Fruit fly (Drosophila melanogaster) whole organism, embryonic: Measurements from ENCODE around the gene Clc.
A peak's percentile ranks its signal among the peaks of the same experiment; 100 is the strongest.

ENCODE experiments used
- Abd-B ChIP-seq: fragments of 200-800 bp; sonication (Bioruptor generic); optimal IDR thresholded peaks from 2 replicates; lab custom pipeline; 2018; ENCODE audit warnings: missing biosample characterization, mild to moderate bottlenecking, missing genetic modification characterization, moderate library complexity
- Atf-2 ChIP-seq: fragments of 200-800 bp; sonication (Bioruptor generic); optimal IDR thresholded peaks from 2 replicates; lab custom pipeline; 2016; ENCODE audit warnings: missing biosample characterization, missing genetic modification characterization
- CG15011 ChIP-seq: fragments of 200-800 bp; sonication (Bioruptor generic); optimal IDR thresholded peaks from 3 replicates; lab custom pipeline; 2018; ENCODE audit warnings: missing biosample characterization, mild to moderate bottlenecking, missing genetic modification characterization
- CG2202 ChIP-seq: fragments of 200-800 bp; sonication (Bioruptor generic); optimal IDR thresholded peaks from 2 replicates; lab custom pipeline; 2018; ENCODE audit warnings: missing biosample characterization, mild to moderate bottlenecking, missing genetic modification characterization
- CG34224 ChIP-seq: fragments of 200-800 bp; sonication (Bioruptor generic); IDR thresholded peaks from 3 replicates; pipeline ENCODE4 v1.3.6; 2022; ENCODE audit warnings: missing biosample characterization, missing genetic modification characterization; ENCODE audit not compliant: partially characterized antibody
- CG3726 ChIP-seq: fragments of 200-800 bp; sonication (Bioruptor generic); IDR thresholded peaks from 3 replicates; pipeline ENCODE4, ENCODE4 v1.3.6; 2022; ENCODE audit warnings: missing biosample characterization, missing genetic modification characterization
- CG4328 ChIP-seq: fragments of 200-800 bp; sonication (Bioruptor generic); optimal IDR thresholded peaks from 3 replicates; lab custom pipeline; 2017; ENCODE audit warnings: missing biosample characterization, missing genetic modification reagents, missing genetic modification characterization
- CG4854 ChIP-seq: fragments of 200-800 bp; sonication (Bioruptor generic); optimal IDR thresholded peaks from 2 replicates; lab custom pipeline; 2016; ENCODE audit warnings: missing biosample characterization, missing genetic modification characterization, inconsistent platforms
- CG6689 ChIP-seq: fragments of 200-800 bp; sonication (Bioruptor generic); IDR thresholded peaks from 2 replicates; pipeline ENCODE4 v1.3.6; 2022; ENCODE audit warnings: missing biosample characterization, missing genetic modification characterization
- CG7786 ChIP-seq: fragments of 200-800 bp; sonication (Bioruptor generic); optimal IDR thresholded peaks from 2 replicates; lab custom pipeline; 2016; ENCODE audit warnings: missing biosample characterization, missing genetic modification characterization
- CG7987 ChIP-seq: fragments of 200-800 bp; sonication (Bioruptor generic); optimal IDR thresholded peaks from 2 replicates; lab custom pipeline; 2018; ENCODE audit warnings: missing biosample characterization, mild to moderate bottlenecking, missing genetic modification characterization, moderate library complexity
- CG8359 ChIP-seq: fragments of 200-800 bp; sonication (Bioruptor generic); optimal IDR thresholded peaks from 2 replicates; lab custom pipeline; 2017; ENCODE audit warnings: missing biosample characterization, mild to moderate bottlenecking, missing genetic modification characterization, borderline replicate concordance
- CG8944 ChIP-seq: fragments of 200-800 bp; sonication (Bioruptor generic); optimal IDR thresholded peaks from 3 replicates; lab custom pipeline; 2016; ENCODE audit warnings: missing biosample characterization, missing genetic modification characterization
- Camta ChIP-seq: fragments of 200-800 bp; sonication (Bioruptor generic); optimal IDR thresholded peaks from 2 replicates; lab custom pipeline; 2016; ENCODE audit warnings: missing biosample characterization, missing genetic modification characterization
- D19B ChIP-seq: fragments of 200-800 bp; sonication (Bioruptor generic); optimal IDR thresholded peaks from 2 replicates; lab custom pipeline; 2017; ENCODE audit warnings: missing biosample characterization, mild to moderate bottlenecking, missing genetic modification characterization
- Deaf1 ChIP-seq: fragments of 200-800 bp; optimal IDR thresholded peaks from 3 replicates; lab custom pipeline; 2019; ENCODE audit warnings: missing biosample characterization, mild to moderate bottlenecking, missing genetic modification characterization, moderate library complexity
- Dll ChIP-seq: fragments of 200-800 bp; sonication (Bioruptor generic); IDR thresholded peaks from 4 replicates; pipeline ENCODE4 v1.3.6; 2022; ENCODE audit warnings: missing biosample characterization, missing genetic modification characterization; ENCODE audit not compliant: partially characterized antibody
- HLH3B ChIP-seq: fragments of 200-800 bp; sonication (Bioruptor generic); IDR thresholded peaks from 2 replicates; pipeline ENCODE4 v1.3.6; 2022; ENCODE audit warnings: missing biosample characterization, missing genetic modification characterization
- Hand ChIP-seq: fragments of 200-800 bp; sonication (Bioruptor generic); optimal IDR thresholded peaks from 2 replicates; lab custom pipeline; 2017; ENCODE audit warnings: mild to moderate bottlenecking, missing biosample characterization, missing genetic modification reagents, missing genetic modification characterization
- Hmr ChIP-seq: fragments of 200-800 bp; sonication (Bioruptor generic); optimal IDR thresholded peaks from 3 replicates; lab custom pipeline; 2017; ENCODE audit warnings: mild to moderate bottlenecking, missing biosample characterization, missing genetic modification reagents, missing genetic modification characterization
- Hmx ChIP-seq: fragments of 200-800 bp; sonication (Bioruptor generic); optimal IDR thresholded peaks from 2 replicates; lab custom pipeline; 2016; ENCODE audit warnings: missing biosample characterization, missing genetic modification characterization
- Jarid2 ChIP-seq: fragments of 200-800 bp; sonication (Bioruptor generic); optimal IDR thresholded peaks from 3 replicates; lab custom pipeline; 2017; ENCODE audit warnings: mild to moderate bottlenecking, missing biosample characterization, missing genetic modification reagents, missing genetic modification characterization
- Kr ChIP-seq: fragments of 200-800 bp; sonication (Bioruptor generic); optimal IDR thresholded peaks from 2 replicates; lab custom pipeline; 2017; ENCODE audit warnings: missing biosample characterization, mild to moderate bottlenecking, missing genetic modification characterization
- Nf-YA ChIP-seq: fragments of 200-800 bp; sonication (Bioruptor generic); IDR thresholded peaks from 2 replicates; pipeline ENCODE4 v1.3.6; 2022; ENCODE audit warnings: missing biosample characterization, missing genetic modification characterization
- Optix ChIP-seq: fragments of 200-800 bp; sonication (Bioruptor generic); IDR thresholded peaks from 3 replicates; pipeline ENCODE4 v1.3.6; 2022; ENCODE audit warnings: missing biosample characterization, missing genetic modification characterization
- Ravus ChIP-seq: fragments of 200-800 bp; sonication (Bioruptor generic); IDR thresholded peaks from 2 replicates; pipeline ENCODE4 v1.3.6; 2022; ENCODE audit warnings: missing biosample characterization, missing genetic modification characterization
- Six4 ChIP-seq: fragments of 200-800 bp; sonication (Bioruptor generic); optimal IDR thresholded peaks from 2 replicates; lab custom pipeline; 2016; ENCODE audit warnings: missing biosample characterization, missing genetic modification characterization
- Stat92E ChIP-seq, 3 experiments: fragments of >200 bp in 2 of 3; fragments of 200-800 bp in 1 of 3; sonication (Bioruptor generic) in 1 of 3; optimal IDR thresholded peaks; 2 replicates each; lab custom pipeline; 2017 to 2019; ENCODE audit warnings: missing biosample characterization in 3 of 3, missing genetic modification characterization in 3 of 3, mild to moderate bottlenecking in 1 of 3, moderate library complexity in 1 of 3
- Taf1 ChIP-seq: fragments of 200-800 bp; sonication (Bioruptor generic); IDR thresholded peaks from 2 replicates; pipeline ENCODE4 v1.3.6; 2022; ENCODE audit warnings: missing biosample characterization, missing genetic modification characterization
- chif ChIP-seq, 2 experiments: fragments of 200-800 bp; sonication (Bioruptor generic); optimal IDR thresholded peaks; 3 replicates each; lab custom pipeline; 2016; ENCODE audit warnings: missing biosample characterization in 2 of 2, missing genetic modification characterization in 2 of 2
- crc ChIP-seq: fragments of 200-800 bp; sonication (Bioruptor generic); optimal IDR thresholded peaks from 2 replicates; lab custom pipeline; 2016; ENCODE audit warnings: missing biosample characterization, missing genetic modification characterization
- dan ChIP-seq: fragments of 200-800 bp; sonication (Bioruptor generic); IDR thresholded peaks from 2 replicates; pipeline ENCODE4 v1.3.6; 2022; ENCODE audit warnings: missing biosample characterization, missing genetic modification characterization
- eyg ChIP-seq: fragments of 200-800 bp; sonication (Bioruptor generic); optimal IDR thresholded peaks from 3 replicates; lab custom pipeline; 2016; ENCODE audit warnings: missing biosample characterization, missing genetic modification characterization
- fd3F ChIP-seq: fragments of 200-800 bp; sonication (Bioruptor generic); optimal IDR thresholded peaks from 2 replicates; lab custom pipeline; 2018; ENCODE audit warnings: missing biosample characterization, mild to moderate bottlenecking, missing genetic modification characterization, moderate library complexity
- gfzf ChIP-seq: fragments of 200-800 bp; sonication (Bioruptor generic); optimal IDR thresholded peaks from 2 replicates; lab custom pipeline; 2016; ENCODE audit warnings: missing biosample characterization, mild to moderate bottlenecking, missing genetic modification characterization, moderate library complexity
- gt ChIP-seq: fragments of 200-800 bp; sonication (Bioruptor generic); IDR thresholded peaks from 2 replicates; pipeline ENCODE4 v1.3.6; 2022; ENCODE audit warnings: missing biosample characterization, missing genetic modification characterization
- ham ChIP-seq: fragments of 200-800 bp; sonication (Bioruptor generic); IDR thresholded peaks from 2 replicates; pipeline ENCODE4 v1.3.6; 2022; ENCODE audit warnings: missing biosample characterization, missing genetic modification characterization
- lab ChIP-seq: fragments of 200-800 bp; sonication (Bioruptor generic); optimal IDR thresholded peaks from 3 replicates; lab custom pipeline; 2017; ENCODE audit warnings: missing biosample characterization, missing genetic modification characterization, mild to moderate bottlenecking, moderate library complexity, missing genetic modification reagents
- luna ChIP-seq: fragments of 200-800 bp; sonication (Bioruptor generic); optimal IDR thresholded peaks from 2 replicates; lab custom pipeline; 2016; ENCODE audit warnings: missing biosample characterization, missing genetic modification characterization
- pan ChIP-seq, 4 experiments: fragments of >200 bp in 3 of 4; fragments of 200-800 bp in 1 of 4; sonication (Bioruptor generic) in 1 of 4; optimal IDR thresholded peaks in 3 of 4; IDR thresholded peaks in 1 of 4; 2 replicates each; pipeline versions ENCODE4 v1.3.6 to Lab custom; 2017 to 2022; ENCODE audit warnings: missing biosample characterization in 2 of 4, missing genetic modification characterization in 2 of 4, mixed read lengths in 1 of 4
- pita ChIP-seq: fragments of 200-800 bp; sonication (Bioruptor generic); optimal IDR thresholded peaks from 2 replicates; lab custom pipeline; 2017; ENCODE audit warnings: missing biosample characterization, mild to moderate bottlenecking, missing genetic modification characterization
- pros ChIP-seq: fragments of 200-800 bp; sonication (Bioruptor generic); optimal IDR thresholded peaks from 3 replicates; lab custom pipeline; 2019; ENCODE audit warnings: missing biosample characterization, mild to moderate bottlenecking, missing genetic modification characterization, moderate library complexity
- pum ChIP-seq: fragments of 200-800 bp; sonication (Bioruptor generic); optimal IDR thresholded peaks from 2 replicates; lab custom pipeline; 2016; ENCODE audit warnings: missing biosample characterization, missing genetic modification characterization
- sqz ChIP-seq: fragments of 200-800 bp; sonication (Bioruptor generic); optimal IDR thresholded peaks from 3 replicates; lab custom pipeline; 2018; ENCODE audit warnings: missing biosample characterization, mild to moderate bottlenecking, missing genetic modification characterization
- sr ChIP-seq: fragments of 200-800 bp; sonication (Bioruptor generic); IDR thresholded peaks from 3 replicates; pipeline ENCODE4 v1.3.6; 2022; ENCODE audit warnings: missing biosample characterization, missing genetic modification characterization
- sug ChIP-seq: fragments of 200-800 bp; optimal IDR thresholded peaks from 2 replicates; lab custom pipeline; 2019; ENCODE audit warnings: missing biosample characterization, mild to moderate bottlenecking, missing genetic modification characterization, moderate library complexity
- zf30C ChIP-seq: fragments of 200-800 bp; sonication (Bioruptor generic); optimal IDR thresholded peaks from 3 replicates; lab custom pipeline; 2018; ENCODE audit warnings: missing biosample characterization, mild to moderate bottlenecking, missing genetic modification characterization

The Clc gene

dm6 chr3L:20241987-20242982 is 1.4 kb downstream of the Clc start (continued):
- TF ChIP-seq sr (GFP tag; lab: Robert Waterston, UW) (peak; percentile 29; the same call in 1 of the 3 replicates), CG15011 (GFP tag; lab: Kevin White, UChicago) (no peak), sug (tag; lab: Kevin White, UChicago) (peak; percentile 57), pum (GFP tag; lab: Kevin White, UChicago) (no peak), pan (optimal IDR thresholded peaks at IDR 0.05; lab: Kevin White, UChicago) (no peak), pan (GFP tag; optimal IDR thresholded peaks at IDR 0.05 in 1 of 2, IDR thresholded peaks at IDR 0.05 in 1 of 2) (peak in 1 of 2 experiments; percentile 68), gfzf (GFP tag; lab: Kevin White, UChicago) (no peak), zf30C (no peak), Taf1 (GFP tag; lab: Robert Waterston, UW) (no peak), Ravus (no peak), CG7987 (GFP tag; lab: Kevin White, UChicago) (no peak), luna (GFP tag; lab: Kevin White, UChicago) (no peak), ham (GFP tag; lab: Robert Waterston, UW) (no peak), Stat92E (GFP tag; optimal IDR thresholded peaks at IDR 0.05; lab: Kevin White, UChicago) (no peak), Abd-B (GFP tag; lab: Kevin White, UChicago) (peak; percentile 48), pros (GFP tag; lab: Kevin White, UChicago) (no peak), Nf-YA (0 out of 2 replicates have a peak, but pooled peaks have one; percentile 5), dan (no peak), CG3726 (GFP tag; lab: Robert Waterston, UW) (no peak), CG34224 (peak; percentile 60), crc (GFP tag; lab: Kevin White, UChicago) (no peak), chif (GFP tag; optimal IDR thresholded peaks at IDR 0.05; lab: Kevin White, UChicago) (no peak), Dll (GFP tag; lab: Robert Waterston, UW) (peak; percentile 79), Hmx (GFP tag; lab: Kevin White, UChicago) (no peak), eyg (GFP tag; lab: Kevin White, UChicago) (no peak), Jarid2 (GFP tag; lab: Kevin White, UChicago) (no peak), CG6689 (peak; percentile 63; the same call in 1 of the 2 replicates), Camta (GFP tag; lab: Kevin White, UChicago) (no peak), HLH3B (GFP tag; lab: Robert Waterston, UW) (peak; percentile 15; the same call in 1 of the 2 replicates), D19B (peak; percentile 44), pita (GFP tag; lab: Kevin White, UChicago) (no peak), CG2202 (tag; lab: Kevin White, UChicago) (peak; percentile 23), CG8944 (GFP tag; lab: Kevin White, UChicago) (peak; percentile 11), sqz (peak; percentile 28), CG7786 (GFP tag; lab: Kevin White, UChicago) (no peak), fd3F (peak; percentile 44), Atf-2 (GFP tag; lab: Kevin White, UChicago) (no peak), lab (GFP tag; lab: Kevin White, UChicago) (peak; percentile 74), Hmr (GFP tag; lab: Kevin White, UChicago) (peak; percentile 61), gt (GFP tag; lab: Robert Waterston, UW) (no peak), CG4328 (GFP tag; lab: Kevin White, UChicago) (peak; percentile 51), Six4 (GFP tag; lab: Kevin White, UChicago) (no peak), Kr (GFP tag; lab: Kevin White, UChicago) (no peak), Optix (no peak), Deaf1 (tag; lab: Kevin White, UChicago) (peak; percentile 12), CG4854 (GFP tag; lab: Kevin White, UChicago) (no peak), CG8359 (GFP tag; lab: Kevin White, UChicago) (no peak), Hand (GFP tag; lab: Kevin White, UChicago) (peak; percentile 48)
